Worm (Caenorhabditis elegans) whole organism, L3 larva: ENCODE data around the gene srx-21.
A peak's percentile ranks its signal among the peaks of the same experiment; 100 is the strongest.

Experiments used
- R02D3.7 ChIP-seq: fragments of 150-350 bp; optimal IDR thresholded peaks from 2 replicates; lab custom pipeline; 2014; ENCODE audit warnings: missing biosample characterization, missing genetic modification characterization
- ZK546.5 ChIP-seq: sonication (generic microtip); optimal IDR thresholded peaks from 2 replicates; lab custom pipeline; 2017; ENCODE audit warnings: missing biosample characterization, missing genetic modification characterization
- aly-2 ChIP-seq: fragments of 150-350 bp; optimal IDR thresholded peaks from 2 replicates; lab custom pipeline; 2014; ENCODE audit warnings: missing biosample characterization, missing genetic modification characterization
- ama-1 ChIP-seq: fragments of 150-350 bp; optimal IDR thresholded peaks from 2 replicates; lab custom pipeline; 2018
- ceh-16 ChIP-seq: sonication (generic microtip); optimal IDR thresholded peaks from 2 replicates; lab custom pipeline; 2017; ENCODE audit warnings: missing biosample characterization, missing genetic modification characterization
- ceh-28 ChIP-seq: fragments of 150-350 bp; optimal IDR thresholded peaks from 2 replicates; lab custom pipeline; 2014; ENCODE audit warnings: missing biosample characterization, missing genetic modification reagents, missing genetic modification characterization
- ceh-82 ChIP-seq: fragments of 150-350 bp; optimal IDR thresholded peaks from 2 replicates; lab custom pipeline; 2014; ENCODE audit warnings: missing biosample characterization, missing genetic modification characterization
- daf-12 ChIP-seq: fragments of 150-350 bp; optimal IDR thresholded peaks from 2 replicates; lab custom pipeline; 2014; ENCODE audit warnings: missing biosample characterization, missing genetic modification reagents, missing genetic modification characterization
- egl-27 ChIP-seq: sonication (generic microtip); optimal IDR thresholded peaks from 4 replicates; lab custom pipeline; 2017; ENCODE audit warnings: missing biosample characterization, missing genetic modification reagents, missing genetic modification characterization
- elt-1 ChIP-seq: fragments of 150-350 bp; optimal IDR thresholded peaks from 2 replicates; lab custom pipeline; 2014; ENCODE audit warnings: missing biosample characterization, missing genetic modification characterization
- elt-2 ChIP-seq: sonication (generic microtip); optimal IDR thresholded peaks from 2 replicates; lab custom pipeline; 2016; ENCODE audit warnings: missing genetic modification reagents, mild to moderate bottlenecking, missing genetic modification characterization, missing compliant biosample characterization
- elt-3 ChIP-seq, 3 experiments: fragments of 150-350 bp in 1 of 3; sonication (generic microtip) in 2 of 3; optimal IDR thresholded peaks; 2 replicates in 2 of 3; 4 replicates in 1 of 3; lab custom pipeline; 2014 to 2017; ENCODE audit warnings: missing biosample characterization in 3 of 3, missing genetic modification characterization in 3 of 3
- eor-1 ChIP-seq, 2 experiments: fragments of 150-350 bp; optimal IDR thresholded peaks; 2 replicates each; lab custom pipeline; 2014 to 2018; ENCODE audit warnings: missing biosample characterization in 2 of 2, missing genetic modification characterization in 2 of 2
- fkh-2 ChIP-seq: fragments of 150-350 bp; optimal IDR thresholded peaks from 2 replicates; lab custom pipeline; 2014; ENCODE audit warnings: missing biosample characterization, missing genetic modification reagents, missing genetic modification characterization
- fos-1 ChIP-seq: fragments of 150-350 bp; optimal IDR thresholded peaks from 2 replicates; lab custom pipeline; 2014; ENCODE audit warnings: missing biosample characterization, missing genetic modification characterization
- hmg-11 ChIP-seq: sonication (generic microtip); optimal IDR thresholded peaks from 2 replicates; lab custom pipeline; 2016; ENCODE audit warnings: missing genetic modification characterization, missing compliant biosample characterization
- jun-1 ChIP-seq: fragments of 150-350 bp; optimal IDR thresholded peaks from 2 replicates; lab custom pipeline; 2014; ENCODE audit warnings: missing biosample characterization, missing genetic modification reagents, missing genetic modification characterization
- lin-15B ChIP-seq: fragments of 150-350 bp; optimal IDR thresholded peaks from 2 replicates; lab custom pipeline; 2014; ENCODE audit warnings: missing biosample characterization, missing genetic modification characterization
- lin-39 ChIP-seq: fragments of 150-350 bp; optimal IDR thresholded peaks from 2 replicates; lab custom pipeline; 2018; ENCODE audit warnings: missing biosample characterization, missing genetic modification reagents, missing genetic modification characterization
- mdl-1 ChIP-seq: fragments of 150-350 bp; optimal IDR thresholded peaks from 2 replicates; lab custom pipeline; 2014; ENCODE audit warnings: missing biosample characterization, missing genetic modification characterization
- mml-1 ChIP-seq: fragments of 150-350 bp; sonication (generic microtip); optimal IDR thresholded peaks from 3 replicates; lab custom pipeline; 2014; ENCODE audit warnings: missing biosample characterization, missing genetic modification characterization
- nfya-1 ChIP-seq: sonication (generic microtip); optimal IDR thresholded peaks from 2 replicates; lab custom pipeline; 2017; ENCODE audit warnings: missing genetic modification characterization, mild to moderate bottlenecking, missing compliant biosample characterization, antibody characterized with exemption, moderate library complexity; ENCODE audit not compliant: insufficient read depth
- nhr-11 ChIP-seq: fragments of 150-350 bp; optimal IDR thresholded peaks from 2 replicates; lab custom pipeline; 2014; ENCODE audit warnings: missing biosample characterization, missing genetic modification characterization
- nhr-12 ChIP-seq: fragments of 150-350 bp; optimal IDR thresholded peaks from 2 replicates; lab custom pipeline; 2014; ENCODE audit warnings: missing biosample characterization, missing genetic modification characterization
- nhr-23 ChIP-seq: fragments of 150-350 bp; optimal IDR thresholded peaks from 2 replicates; lab custom pipeline; 2014; ENCODE audit warnings: missing biosample characterization, missing genetic modification reagents, missing genetic modification characterization
- nhr-237 ChIP-seq: fragments of 150-350 bp; optimal IDR thresholded peaks from 2 replicates; lab custom pipeline; 2014; ENCODE audit warnings: missing biosample characterization, missing genetic modification characterization
- nhr-25 ChIP-seq: sonication (generic microtip); optimal IDR thresholded peaks from 2 replicates; lab custom pipeline; 2017; ENCODE audit warnings: missing biosample characterization, missing genetic modification characterization
- nhr-28 ChIP-seq: fragments of 150-350 bp; optimal IDR thresholded peaks from 2 replicates; lab custom pipeline; 2014; ENCODE audit warnings: missing biosample characterization, missing genetic modification characterization
- nhr-43 ChIP-seq: sonication (generic microtip); optimal IDR thresholded peaks from 2 replicates; lab custom pipeline; 2016; ENCODE audit warnings: mild to moderate bottlenecking, missing genetic modification characterization, missing compliant biosample characterization; ENCODE audit not compliant: poor library complexity, severe bottlenecking
- nhr-76 ChIP-seq: fragments of 150-350 bp; sonication (generic microtip); optimal IDR thresholded peaks from 5 replicates; lab custom pipeline; 2014; ENCODE audit warnings: missing biosample characterization, missing genetic modification characterization
- nhr-77 ChIP-seq: fragments of 150-350 bp; optimal IDR thresholded peaks from 2 replicates; lab custom pipeline; 2014; ENCODE audit warnings: missing biosample characterization, missing genetic modification characterization
- pha-4 ChIP-seq: fragments of 150-350 bp; optimal IDR thresholded peaks from 2 replicates; lab custom pipeline; 2014; ENCODE audit warnings: missing biosample characterization, missing genetic modification reagents, missing genetic modification characterization
- pqm-1 ChIP-seq: fragments of 150-350 bp; optimal IDR thresholded peaks from 2 replicates; lab custom pipeline; 2017; ENCODE audit warnings: missing biosample characterization, missing genetic modification characterization, inconsistent platforms
- sea-2 ChIP-seq: fragments of 150-350 bp; sonication (generic microtip); optimal IDR thresholded peaks from 4 replicates; lab custom pipeline; 2014; ENCODE audit warnings: missing biosample characterization, missing genetic modification reagents, missing genetic modification characterization
- skn-1 ChIP-seq: fragments of 150-350 bp; optimal IDR thresholded peaks from 2 replicates; lab custom pipeline; 2014; ENCODE audit warnings: missing biosample characterization, missing genetic modification characterization
- snpc-4 ChIP-seq: fragments of 150-350 bp; optimal IDR thresholded peaks from 2 replicates; lab custom pipeline; 2014; ENCODE audit warnings: missing biosample characterization, missing genetic modification characterization
- tbx-2 ChIP-seq: sonication (generic microtip); optimal IDR thresholded peaks from 2 replicates; lab custom pipeline; 2016; ENCODE audit warnings: mild to moderate bottlenecking, missing genetic modification characterization, missing compliant biosample characterization
- unc-39 ChIP-seq: sonication (generic microtip); optimal IDR thresholded peaks from 4 replicates; lab custom pipeline; 2017; ENCODE audit warnings: missing biosample characterization, missing genetic modification characterization
- unc-62 ChIP-seq: fragments of 150-350 bp; sonication (generic microtip); optimal IDR thresholded peaks from 4 replicates; lab custom pipeline; 2014; ENCODE audit warnings: missing biosample characterization, missing genetic modification reagents, missing genetic modification characterization
- zag-1 ChIP-seq: fragments of 150-350 bp; optimal IDR thresholded peaks from 2 replicates; lab custom pipeline; 2014; ENCODE audit warnings: missing biosample characterization, missing genetic modification characterization
- ztf-11 ChIP-seq: fragments of 150-350 bp; optimal IDR thresholded peaks from 2 replicates; lab custom pipeline; 2014; ENCODE audit warnings: missing biosample characterization, missing genetic modification characterization

srx-21 gene

ce11 chrV:627585-627984, 49.2 kb upstream of the srx-21 start, which contains the start of gene F48G7.8:
TSS of gene F48G7.8 (minus strand) at chrV:627685.
- TF ChIP-seq fos-1 (no peak), nhr-12 (tag; lab: Kevin White, UChicago) (no peak), ceh-82 (tag; lab: Kevin White, UChicago) (no peak), lin-39 (no peak), mdl-1 (tag; lab: Kevin White, UChicago) (no peak), ceh-28 (tag; lab: Kevin White, UChicago) (no peak), daf-12 (tag; lab: Kevin White, UChicago) (no peak), eor-1 (tag; optimal IDR thresholded peaks at IDR 0.05; lab: Kevin White, UChicago) (no peak), pha-4 (no peak), jun-1 (tag; lab: Kevin White, UChicago) (no peak), lin-15B (tag; lab: Kevin White, UChicago) (no peak), nfya-1 (tag; lab: Kevin White, UChicago) (no peak), unc-39 (tag; lab: Kevin White, UChicago) (no peak), ceh-16 (tag; lab: Kevin White, UChicago) (no peak), ztf-11 (tag; lab: Kevin White, UChicago) (no peak), hmg-11 (tag; lab: Kevin White, UChicago) (no peak), egl-27 (tag; lab: Kevin White, UChicago) (no peak)

- TF ChIP-seq pqm-1 (tag; lab: Kevin White, UChicago) (no peak), nhr-23 (tag; lab: Kevin White, UChicago) (no peak)
- TF ChIP-seq, all 47 proteins: peak for 0
Observed at ce11 chrV:628527-628926, 48.3 kb upstream of the srx-21 start, which contains the start of gene F48G7.9. TSS of gene F48G7.9 (minus strand) at chrV:628627.

ce11 chrV:631832-632231, 45.0 kb upstream of the srx-21 start:
- peak; percentile 25 for TF ChIP-seq elt-2 (tag; lab: Kevin White, UChicago)
- peak; percentile 8 for TF ChIP-seq snpc-4 (tag; lab: Kevin White, UChicago)
- TF ChIP-seq nfya-1 (tag; lab: Kevin White, UChicago): no peak
- TF ChIP-seq ZK546.5 (tag; lab: Kevin White, UChicago): no peak
- peak; percentile 59 for TF ChIP-seq pha-4
- TF ChIP-seq sea-2 (GFP tag; lab: Kevin White, UChicago): no peak
- TF ChIP-seq pqm-1 (tag; lab: Kevin White, UChicago): peak; percentile 10

ce11 chrV:634855-635254, 42.0 kb upstream of the srx-21 start, which contains the start of gene F48G7.10:
TSS of gene F48G7.10 (minus strand) at chrV:634955.
- TF ChIP-seq eor-1 (tag; optimal IDR thresholded peaks at IDR 0.05; lab: Kevin White, UChicago): no peak
- TF ChIP-seq hmg-11 (tag; lab: Kevin White, UChicago): no peak
- no peak for TF ChIP-seq pqm-1 (tag; lab: Kevin White, UChicago)
- TF ChIP-seq nhr-77 (tag; lab: Kevin White, UChicago): no peak
- no peak for TF ChIP-seq ZK546.5 (tag; lab: Kevin White, UChicago)
- TF ChIP-seq mdl-1 (tag; lab: Kevin White, UChicago): no peak
- no peak for TF ChIP-seq mml-1 (tag; lab: Kevin White, UChicago)
- TF ChIP-seq daf-12 (tag; lab: Kevin White, UChicago): no peak
- no peak for TF ChIP-seq ceh-16 (tag; lab: Kevin White, UChicago)
- TF ChIP-seq pha-4: no peak
- no peak for TF ChIP-seq elt-1 (tag; lab: Kevin White, UChicago)
- TF ChIP-seq nhr-11: no peak
- TF ChIP-seq unc-62: no peak
- no peak for TF ChIP-seq unc-39 (tag; lab: Kevin White, UChicago)
- TF ChIP-seq nhr-43: no peak
- TF ChIP-seq R02D3.7: no peak
- no peak for TF ChIP-seq fos-1
- TF ChIP-seq nhr-12 (tag; lab: Kevin White, UChicago): no peak
- TF ChIP-seq nhr-76 (tag; lab: Kevin White, UChicago): no peak

ce11 chrV:635630-636029, 41.2 kb upstream of the srx-21 start:
- peak; percentile 51 for TF ChIP-seq pqm-1 (tag; lab: Kevin White, UChicago)
- no peak for TF ChIP-seq unc-62
- TF ChIP-seq R02D3.7: no peak
- TF ChIP-seq nhr-237 (tag; lab: Kevin White, UChicago): no peak
- TF ChIP-seq skn-1 (tag; lab: Kevin White, UChicago): no peak
- no peak for TF ChIP-seq elt-3 (tag; optimal IDR thresholded peaks at IDR 0.05; lab: Kevin White, UChicago)
- TF ChIP-seq lin-39: no peak
- peak; percentile 40 for TF ChIP-seq nhr-23 (tag; lab: Kevin White, UChicago)
- no peak for TF ChIP-seq nhr-28 (tag; lab: Kevin White, UChicago)
- no peak for TF ChIP-seq daf-12 (tag; lab: Kevin White, UChicago)
- no peak for TF ChIP-seq nhr-11
- TF ChIP-seq ZK546.5 (tag; lab: Kevin White, UChicago): no peak
- TF ChIP-seq egl-27 (tag; lab: Kevin White, UChicago): no peak
- no peak for TF ChIP-seq lin-15B (tag; lab: Kevin White, UChicago)
- no peak for TF ChIP-seq ama-1 (lab: Kevin White, UChicago)
- no peak for TF ChIP-seq zag-1 (tag; lab: Kevin White, UChicago)
- TF ChIP-seq fos-1: no peak
- TF ChIP-seq pha-4: peak; percentile 52
- TF ChIP-seq snpc-4 (tag; lab: Kevin White, UChicago): peak; percentile 89
- TF ChIP-seq mml-1 (tag; lab: Kevin White, UChicago): no peak
- no peak for TF ChIP-seq nhr-43
- no peak for TF ChIP-seq ceh-16 (tag; lab: Kevin White, UChicago)
- TF ChIP-seq unc-39 (tag; lab: Kevin White, UChicago): no peak
- TF ChIP-seq fkh-2: no peak
- TF ChIP-seq tbx-2 (tag; lab: Kevin White, UChicago): no peak
- no peak for TF ChIP-seq eor-1 (tag; optimal IDR thresholded peaks at IDR 0.05; lab: Kevin White, UChicago)
- peak; percentile 35 for TF ChIP-seq nhr-25 (tag; lab: Kevin White, UChicago)
- TF ChIP-seq elt-1 (tag; lab: Kevin White, UChicago): no peak
- no peak for TF ChIP-seq aly-2 (tag; lab: Kevin White, UChicago)
- no peak for TF ChIP-seq ztf-11 (tag; lab: Kevin White, UChicago)
